Fruit fly (Drosophila melanogaster) whole organism, adult: Measurements from ENCODE around the gene Nulp1.
A peak's percentile ranks its signal among the peaks of the same experiment; 100 is the strongest.

Experiments used
- CG11617 ChIP-seq: fragments of 200-800 bp; sonication (Bioruptor generic); optimal IDR thresholded peaks from 2 replicates; lab custom pipeline; 2017; ENCODE audit warnings: mild to moderate bottlenecking, missing biosample characterization, missing genetic modification reagents, missing genetic modification characterization
- CG12768 ChIP-seq: fragments of 200-800 bp; sonication (Bioruptor generic); optimal IDR thresholded peaks from 2 replicates; lab custom pipeline; 2017; ENCODE audit warnings: missing biosample characterization, missing genetic modification characterization, mild to moderate bottlenecking, moderate library complexity, missing genetic modification reagents
- CG14711 ChIP-seq: fragments of 200-800 bp; sonication (Bioruptor generic); optimal IDR thresholded peaks from 2 replicates; lab custom pipeline; 2018; ENCODE audit warnings: missing biosample characterization, mild to moderate bottlenecking, missing genetic modification characterization, moderate library complexity
- CG1620 ChIP-seq: fragments of 200-800 bp; sonication (Bioruptor generic); optimal IDR thresholded peaks from 2 replicates; lab custom pipeline; 2016; ENCODE audit warnings: missing biosample characterization, missing genetic modification characterization
- CG33017 ChIP-seq: fragments of 200-800 bp; sonication (Bioruptor generic); optimal IDR thresholded peaks from 2 replicates; lab custom pipeline; 2018; ENCODE audit warnings: missing biosample characterization, mild to moderate bottlenecking, missing genetic modification characterization, moderate library complexity
- CG5204 ChIP-seq: fragments of 200-800 bp; sonication (Bioruptor generic); optimal IDR thresholded peaks from 2 replicates; lab custom pipeline; 2016; ENCODE audit warnings: missing biosample characterization, missing genetic modification characterization
- CG7045 ChIP-seq: fragments of 200-800 bp; sonication (Bioruptor generic); optimal IDR thresholded peaks from 2 replicates; lab custom pipeline; 2017; ENCODE audit warnings: missing biosample characterization, mild to moderate bottlenecking, missing genetic modification characterization
- CG7101 ChIP-seq: fragments of 200-800 bp; sonication (Bioruptor generic); optimal IDR thresholded peaks from 2 replicates; lab custom pipeline; 2018; ENCODE audit warnings: missing biosample characterization, mild to moderate bottlenecking, missing genetic modification characterization, moderate library complexity
- Clk ChIP-seq: fragments of 200-800 bp; sonication (Bioruptor generic); optimal IDR thresholded peaks from 2 replicates; lab custom pipeline; 2017; ENCODE audit warnings: missing biosample characterization, missing genetic modification characterization
- Crg-1 ChIP-seq: fragments of 200-800 bp; sonication (Bioruptor generic); optimal IDR thresholded peaks from 2 replicates; lab custom pipeline; 2016; ENCODE audit warnings: missing biosample characterization, missing genetic modification characterization
- Hr96 ChIP-seq: fragments of 200-800 bp; sonication (Bioruptor generic); optimal IDR thresholded peaks from 2 replicates; lab custom pipeline; 2016; ENCODE audit warnings: missing biosample characterization, missing genetic modification characterization
- Mnt ChIP-seq: fragments of 200-800 bp; sonication (Bioruptor generic); optimal IDR thresholded peaks from 2 replicates; lab custom pipeline; 2016; ENCODE audit warnings: missing biosample characterization, mild to moderate bottlenecking, missing genetic modification characterization
- bab1 ChIP-seq: fragments of 200-800 bp; sonication (Bioruptor generic); optimal IDR thresholded peaks from 3 replicates; lab custom pipeline; 2019; ENCODE audit warnings: missing biosample characterization, mild to moderate bottlenecking, missing genetic modification characterization, moderate library complexity
- cic ChIP-seq: fragments of 200-800 bp; sonication (Bioruptor generic); optimal IDR thresholded peaks from 2 replicates; lab custom pipeline; 2017; ENCODE audit warnings: missing biosample characterization, mild to moderate bottlenecking, missing genetic modification characterization, moderate library complexity
- cnc ChIP-seq, 2 experiments: fragments of >200 bp; optimal IDR thresholded peaks; 2 replicates each; lab custom pipeline; 2017
- kay ChIP-seq: fragments of 200-800 bp; sonication (Bioruptor generic); peaks from one replicate; lab custom pipeline; 2016; ENCODE audit warnings: missing biosample characterization, missing genetic modification characterization, borderline replicate concordance
- ovo ChIP-seq: fragments of 200-800 bp; sonication (Bioruptor generic); optimal IDR thresholded peaks from 2 replicates; lab custom pipeline; 2016; ENCODE audit warnings: missing biosample characterization, missing genetic modification characterization
- pad ChIP-seq: fragments of 200-800 bp; sonication (Bioruptor generic); optimal IDR thresholded peaks from 3 replicates; lab custom pipeline; 2017; ENCODE audit warnings: missing biosample characterization, missing genetic modification characterization, mild to moderate bottlenecking, moderate library complexity, missing genetic modification reagents
- tj ChIP-seq: fragments of 200-800 bp; sonication (Bioruptor generic); optimal IDR thresholded peaks from 3 replicates; lab custom pipeline; 2017; ENCODE audit warnings: missing biosample characterization, mild to moderate bottlenecking, missing genetic modification characterization, moderate library complexity
- toe ChIP-seq: fragments of 200-800 bp; sonication (Bioruptor generic); optimal IDR thresholded peaks from 2 replicates; lab custom pipeline; 2016; ENCODE audit warnings: missing biosample characterization, missing genetic modification characterization

Nulp1 gene

dm6 chr3L:8110171-8110570, at the start of gene Nulp1:
Nulp1 (plus strand) TSS chr3L:8110368.
- no peak for TF ChIP-seq Clk (GFP tag; lab: Kevin White, UChicago)
- no peak for TF ChIP-seq ovo (GFP tag; lab: Kevin White, UChicago)
- peak; percentile 73 for TF ChIP-seq Mnt (GFP tag; lab: Kevin White, UChicago)
- TF ChIP-seq kay (GFP tag; lab: Kevin White, UChicago) = no peak
- TF ChIP-seq cnc (optimal IDR thresholded peaks at IDR 0.05; lab: Kevin White, UChicago) = no peak
- TF ChIP-seq CG7101 (tag; lab: Kevin White, UChicago) = peak; percentile 22
- TF ChIP-seq CG1620 (GFP tag; lab: Kevin White, UChicago) = peak; percentile 57
- TF ChIP-seq Hr96 = no peak
- TF ChIP-seq bab1 (GFP tag; lab: Kevin White, UChicago) = peak; percentile 33
- peak; percentile 46 for TF ChIP-seq pad (GFP tag; lab: Kevin White, UChicago)
- TF ChIP-seq CG12768 = peak; percentile 40
- no peak for TF ChIP-seq CG5204 (GFP tag; lab: Kevin White, UChicago)
- TF ChIP-seq CG33017 (tag; lab: Kevin White, UChicago) = peak; percentile 2
- TF ChIP-seq tj = no peak
- no peak for TF ChIP-seq cic (GFP tag; lab: Kevin White, UChicago)
- no peak for TF ChIP-seq toe (GFP tag; lab: Kevin White, UChicago)
- no peak for TF ChIP-seq CG7045 (GFP tag; lab: Kevin White, UChicago)
- TF ChIP-seq Crg-1 = peak; percentile 74
- peak; percentile 98 for TF ChIP-seq CG14711 (tag; lab: Kevin White, UChicago)
- no peak for TF ChIP-seq CG11617 (GFP tag; lab: Kevin White, UChicago)

dm6 chr3L:8063214-8064156, 46.7 kb upstream of the Nulp1 start, which contains the start of gene Sarm:
Sarm (plus strand) TSS chr3L:8063874.
- TF ChIP-seq Crg-1 (peak; percentile 12), CG5204 (GFP tag; lab: Kevin White, UChicago) (no peak), CG14711 (tag; lab: Kevin White, UChicago) (peak; percentile 17), pad (GFP tag; lab: Kevin White, UChicago) (peak; percentile 45), Mnt (GFP tag; lab: Kevin White, UChicago) (peak; percentile 60), kay (GFP tag; lab: Kevin White, UChicago) (no peak), Clk (GFP tag; lab: Kevin White, UChicago) (no peak), cnc (optimal IDR thresholded peaks at IDR 0.05; lab: Kevin White, UChicago) (no peak), CG7045 (GFP tag; lab: Kevin White, UChicago) (no peak), CG11617 (GFP tag; lab: Kevin White, UChicago) (peak; percentile 59), CG7101 (tag; lab: Kevin White, UChicago) (no peak), cic (GFP tag; lab: Kevin White, UChicago) (no peak), ovo (GFP tag; lab: Kevin White, UChicago) (no peak), toe (GFP tag; lab: Kevin White, UChicago) (peak; percentile 21), CG12768 (peak; percentile 30), Hr96 (no peak), CG1620 (GFP tag; lab: Kevin White, UChicago) (peak; percentile 43), CG33017 (tag; lab: Kevin White, UChicago) (no peak), tj (peak; percentile 37), bab1 (GFP tag; lab: Kevin White, UChicago) (peak; percentile 22)

dm6 chr3L:8065575-8066410, 44.4 kb upstream of the Nulp1 start:
- TF ChIP-seq Hr96 = no peak
- TF ChIP-seq CG1620 (GFP tag; lab: Kevin White, UChicago) = no peak
- peak; percentile 48 for TF ChIP-seq cic (GFP tag; lab: Kevin White, UChicago)
- TF ChIP-seq CG12768 = peak; percentile 19
- TF ChIP-seq Clk (GFP tag; lab: Kevin White, UChicago) = no peak
- TF ChIP-seq bab1 (GFP tag; lab: Kevin White, UChicago) = peak; percentile 16
- no peak for TF ChIP-seq pad (GFP tag; lab: Kevin White, UChicago)
- no peak for TF ChIP-seq ovo (GFP tag; lab: Kevin White, UChicago)
- no peak for TF ChIP-seq Mnt (GFP tag; lab: Kevin White, UChicago)
- TF ChIP-seq CG14711 (tag; lab: Kevin White, UChicago) = no peak
- no peak for TF ChIP-seq cnc (optimal IDR thresholded peaks at IDR 0.05; lab: Kevin White, UChicago)
- peak; percentile 40 for TF ChIP-seq kay (GFP tag; lab: Kevin White, UChicago)
- no peak for TF ChIP-seq CG7045 (GFP tag; lab: Kevin White, UChicago)
- TF ChIP-seq tj = peak; percentile 81
- TF ChIP-seq Crg-1 = no peak
- TF ChIP-seq toe (GFP tag; lab: Kevin White, UChicago) = no peak
- TF ChIP-seq CG33017 (tag; lab: Kevin White, UChicago) = no peak

- TF ChIP-seq CG11617 (GFP tag; lab: Kevin White, UChicago) (no peak), CG7045 (GFP tag; lab: Kevin White, UChicago) (no peak), cnc (optimal IDR thresholded peaks at IDR 0.05; lab: Kevin White, UChicago) (no peak), CG12768 (peak; percentile 26), tj (peak; percentile 91), CG7101 (tag; lab: Kevin White, UChicago) (no peak), kay (GFP tag; lab: Kevin White, UChicago) (no peak), pad (GFP tag; lab: Kevin White, UChicago) (no peak), Mnt (GFP tag; lab: Kevin White, UChicago) (no peak), Clk (GFP tag; lab: Kevin White, UChicago) (no peak), CG5204 (GFP tag; lab: Kevin White, UChicago) (no peak), ovo (GFP tag; lab: Kevin White, UChicago) (no peak), toe (GFP tag; lab: Kevin White, UChicago) (no peak)
Observed at dm6 chr3L:8067491-8067890, 42.7 kb upstream of the Nulp1 start.
